Worm (Caenorhabditis elegans): Measurements from ENCODE around the gene C08F11.7.
"Not testable (repeated sequence)": the region's sequence is repeated elsewhere in the genome, so short reads cannot be mapped to it uniquely, and the experiment has no call there.

C08F11.7 gene

DNA sequence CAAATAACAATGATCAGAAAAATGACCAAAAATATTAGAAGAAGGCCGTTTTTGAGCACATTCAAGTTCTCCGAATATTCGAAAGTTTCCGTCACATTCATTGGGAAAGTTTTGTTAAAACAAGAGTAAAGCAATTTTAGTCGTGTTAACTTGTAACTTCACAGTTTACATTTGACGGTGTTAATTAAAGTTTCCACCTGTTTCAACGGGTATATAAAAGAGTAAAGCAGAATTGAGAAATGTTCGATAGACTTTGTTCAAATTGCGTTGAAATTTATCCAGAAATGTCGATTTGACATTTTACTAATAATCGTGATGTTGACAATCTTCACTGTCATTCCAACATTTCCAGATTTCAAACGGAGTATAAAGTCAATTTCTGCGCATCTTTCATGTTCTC is 8.7 kb downstream of the C08F11.7 start, which contains the start of gene srz-29 (continued):
- no peak for TF ChIP-seq somi-1 (GFP tag; optimal IDR thresholded peaks at IDR 0.05)
- no peak for TF ChIP-seq efl-1 (GFP tag; optimal IDR thresholded peaks at IDR 0.05)

DNA sequence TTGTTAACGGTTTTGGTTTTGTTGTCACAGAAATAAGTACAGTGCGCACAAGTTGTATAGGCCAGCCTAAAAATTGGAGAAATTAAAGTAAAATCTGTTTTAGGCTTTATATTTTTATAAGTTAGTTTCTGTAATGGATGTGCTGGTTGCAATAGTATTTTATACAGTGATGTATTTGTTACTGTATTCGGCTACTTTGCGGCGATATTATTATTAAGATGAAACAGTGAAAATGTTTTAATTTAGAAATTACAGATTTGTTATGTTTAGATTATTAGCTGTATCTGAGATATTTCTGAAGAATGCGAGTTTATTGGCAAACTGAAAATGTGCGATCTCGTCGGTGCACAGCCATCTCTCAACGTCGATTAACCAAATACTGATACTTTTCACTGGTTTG is 10.5 kb downstream of the C08F11.7 start, which contains the start of gene ule-4:
Gene ule-4, minus strand, starts transcription at position 101 of the 400 bp plus-strand sequence.
- TF ChIP-seq attf-5 (GFP tag; optimal IDR thresholded peaks at IDR 0.05) (no peak), rpc-1 (optimal IDR thresholded peaks at IDR 0.05) (no peak), rpc-1 (tag; optimal IDR thresholded peaks at IDR 0.05) (no peak), die-1 (tag; optimal IDR thresholded peaks at IDR 0.05) (no peak), ztf-3 (GFP tag; optimal IDR thresholded peaks at IDR 0.05) (no peak), nhr-120 (GFP tag; IDR thresholded peaks at IDR 0.05) (no peak), T07F8.4 (tag; optimal IDR thresholded peaks at IDR 0.05) (no peak), hsf-1 (GFP tag; IDR thresholded peaks at IDR 0.05) (no peak), fkh-3 (tag; optimal IDR thresholded peaks at IDR 0.05) (no peak), Y79H2A.3 (GFP tag; conservative IDR thresholded peaks at IDR 0.05) (no peak)

DNA sequence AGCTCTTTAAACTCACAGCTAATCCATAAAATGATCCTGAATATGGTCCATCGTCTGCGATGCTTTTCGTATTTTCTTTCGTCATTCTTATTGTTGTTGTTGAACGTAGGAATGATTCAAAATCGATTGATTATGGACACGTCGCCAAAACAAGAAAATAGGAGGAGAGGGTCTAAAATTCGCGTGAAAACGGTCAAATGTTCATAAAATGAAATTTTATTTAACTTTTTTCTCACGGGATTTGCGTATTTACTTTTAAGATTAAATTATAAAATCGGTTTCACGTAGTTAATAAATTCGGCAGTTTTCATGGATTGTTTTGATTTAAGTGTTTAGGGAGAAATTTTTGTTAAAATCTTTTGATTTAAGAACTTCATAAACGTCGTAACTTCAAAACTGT is 12.1 kb downstream of the C08F11.7 start, which contains the start of gene C08F11.10:
Gene C08F11.10, minus strand, starts transcription at position 101 of the 400 bp plus-strand sequence.
- TF ChIP-seq snpc-1.3 (tag; optimal IDR thresholded peaks at IDR 0.05; ENCODE audit: insufficient read depth) = no peak
- no peak for TF ChIP-seq ets-4 (GFP tag; optimal IDR thresholded peaks at IDR 0.05)
- TF ChIP-seq bed-1 (GFP tag; IDR thresholded peaks at IDR 0.05) = no peak

DNA sequence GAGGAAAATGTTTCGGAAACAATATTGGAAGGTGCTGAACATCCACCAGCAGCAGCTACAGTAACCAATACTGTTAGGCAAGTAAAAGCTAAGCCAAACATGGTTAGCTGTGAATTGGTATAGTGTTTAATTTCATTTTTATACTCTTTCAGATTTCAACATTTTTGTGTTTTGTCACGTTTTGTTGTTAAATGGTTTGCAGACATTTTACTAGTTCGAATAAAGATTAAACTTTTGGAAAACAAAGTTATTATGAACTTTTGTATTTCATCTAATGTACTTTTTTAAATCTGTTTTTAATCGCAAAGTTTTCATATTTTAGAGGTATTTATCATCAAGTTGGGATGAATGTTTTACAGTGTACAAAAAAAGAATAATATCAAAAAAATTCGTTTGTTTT is 13.2 kb downstream of the C08F11.7 start, which contains the start of gene C08F11.17:
Gene C08F11.17, minus strand, starts transcription at position 101 of the 400 bp plus-strand sequence.
- TF ChIP-seq hlh-12 (tag; optimal IDR thresholded peaks at IDR 0.05) (no peak), dpl-1 (GFP tag; optimal IDR thresholded peaks at IDR 0.05) (no peak), dox-1 (GFP tag; IDR thresholded peaks at IDR 0.05) (no peak), pbrm-1 (GFP tag; IDR thresholded peaks at IDR 0.05) (no peak), sea-2 (GFP tag; IDR thresholded peaks at IDR 0.05) (no peak), lin-54 (GFP tag; optimal IDR thresholded peaks at IDR 0.05) (no peak), ceh-40 (GFP tag; IDR thresholded peaks at IDR 0.05) (no peak), mes-4 (tag; optimal IDR thresholded peaks at IDR 0.05) (no peak), T26A5.8 (tag; optimal IDR thresholded peaks at IDR 0.05) (no peak), madf-8 (GFP tag; conservative IDR thresholded peaks at IDR 0.05) (no peak), chd-7 (tag; optimal IDR thresholded peaks at IDR 0.05) (no peak), hsf-1 (GFP tag; IDR thresholded peaks at IDR 0.05) (no peak), lir-1 (GFP tag; conservative IDR thresholded peaks at IDR 0.05) (no peak), lin-26 (GFP tag; IDR thresholded peaks at IDR 0.05) (no peak), cebp-1 (GFP tag; IDR thresholded peaks at IDR 0.05) (no peak), cebp-1 (tag; optimal IDR thresholded peaks at IDR 0.05) (no peak)

DNA sequence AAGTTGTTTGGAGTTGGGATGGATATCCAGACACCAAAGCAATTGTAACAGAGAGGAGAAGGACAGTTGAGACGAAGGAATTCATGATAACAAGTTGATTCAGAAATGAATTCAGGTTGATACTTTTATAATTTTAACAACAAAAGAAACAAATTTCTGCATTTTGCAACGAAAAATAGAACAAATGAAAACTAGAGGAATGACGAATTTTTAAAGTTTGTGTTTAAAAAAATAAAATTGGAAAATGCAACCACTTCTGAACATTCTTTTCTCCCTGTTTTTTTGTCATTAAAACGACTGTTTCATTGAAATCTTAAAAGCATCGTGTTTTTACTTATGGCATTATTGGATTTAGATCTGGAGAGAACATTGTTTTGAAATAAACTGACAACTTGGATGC is 14.3 kb downstream of the C08F11.7 start, which contains the start of gene C08F11.12:
Gene C08F11.12, minus strand, starts transcription at position 101 of the 400 bp plus-strand sequence.
- TF ChIP-seq ztf-26 (tag; optimal IDR thresholded peaks at IDR 0.05); C17E4.6 (GFP tag; IDR thresholded peaks at IDR 0.05); Y79H2A.3 (GFP tag; conservative IDR thresholded peaks at IDR 0.05): not testable (repeated sequence)

DNA sequence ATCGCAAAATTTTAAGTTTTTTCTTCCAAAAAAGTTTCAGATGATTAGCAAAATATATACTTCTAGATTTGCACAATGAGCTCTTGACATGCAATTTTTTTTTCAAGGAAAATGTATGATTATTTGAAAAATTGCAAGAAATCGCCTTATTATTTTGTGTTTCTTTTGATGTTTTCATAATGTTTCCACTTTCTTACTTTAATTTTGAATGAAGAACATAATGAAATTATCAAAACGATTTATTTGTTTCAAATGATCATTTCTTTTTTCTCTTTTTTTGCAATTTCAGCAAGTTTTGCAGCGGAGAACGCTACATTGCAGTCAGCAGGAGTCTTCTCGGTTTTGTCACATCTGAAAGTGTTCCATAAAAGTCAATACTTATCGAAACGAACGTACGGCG is 14.9 kb downstream of the C08F11.7 start, which contains the start of gene Y45F10C.6:
Gene Y45F10C.6, plus strand, starts transcription at position 301 of the 400 bp plus-strand sequence.
- TF ChIP-seq ceh-91 (GFP tag; IDR thresholded peaks at IDR 0.05); ztf-28 (GFP tag; IDR thresholded peaks at IDR 0.05); Y67H2A.10 (GFP tag; conservative IDR thresholded peaks at IDR 0.05): not testable (repeated sequence)

All from whole organism, young adult.